Worm (Caenorhabditis elegans): ENCODE measurements around the gene glb-4.
A peak's percentile ranks its signal among the peaks of the same experiment; 100 is the strongest.
"Not testable (repeated sequence)": the region's sequence is repeated elsewhere in the genome, so short reads cannot be mapped to it uniquely, and the experiment has no call there.

glb-4 gene

ce11 chrII:11128989-11129388, 18.0 kb upstream of the glb-4 start, which contains the start of gene F40F8.3:
Gene F40F8.3 (plus strand): TSS chrII:11129289.
- TF ChIP-seq sox-4 (tag; optimal IDR thresholded peaks at IDR 0.05), result no peak

ce11 chrII:11127364-11127763, 16.4 kb upstream of the glb-4 start, which contains the start of gene F40F8.1:
Gene F40F8.1 (plus strand): TSS chrII:11127664.
- TF ChIP-seq lin-11 (tag; optimal IDR thresholded peaks at IDR 0.05) (no peak), ceh-48 (tag; optimal IDR thresholded peaks at IDR 0.05) (no peak), hlh-15 (tag; optimal IDR thresholded peaks at IDR 0.05) (no peak), mec-3 (tag; optimal IDR thresholded peaks at IDR 0.05; ENCODE audit: borderline replicate concordance) (no peak)

- TF ChIP-seq fkh-10 (GFP tag; optimal IDR thresholded peaks at IDR 0.05), result no peak
- no peak for TF ChIP-seq ceh-14 (tag; optimal IDR thresholded peaks at IDR 0.05)
- TF ChIP-seq ceh-31 (tag; optimal IDR thresholded peaks at IDR 0.05), result no peak
- no peak for TF ChIP-seq sdc-2 (tag; optimal IDR thresholded peaks at IDR 0.05)
- no peak for TF ChIP-seq pha-4 (tag; optimal IDR thresholded peaks at IDR 0.05)
- TF ChIP-seq nfya-1 (tag; optimal IDR thresholded peaks at IDR 0.05), result peak; percentile 70
- no peak for TF ChIP-seq pat-9 (tag; optimal IDR thresholded peaks at IDR 0.05)
- no peak for TF ChIP-seq npax-4 (tag; optimal IDR thresholded peaks at IDR 0.05)
- TF ChIP-seq sox-4 (tag; optimal IDR thresholded peaks at IDR 0.05), result no peak
- TF ChIP-seq pax-1 (tag; optimal IDR thresholded peaks at IDR 0.05), result no peak
- TF ChIP-seq unc-55 (GFP tag; optimal IDR thresholded peaks at IDR 0.05), result peak; percentile 19
These were observed 15.4 kb upstream of the glb-4 start, which contains the start of the genes rps-9 and lsm-1 for ce11 chrII:11126312-11127000. Gene rps-9 (minus strand): TSS chrII:11126362. Gene lsm-1 (plus strand): TSS chrII:11126950.

ce11 chrII:11125059-11125594, 14.1 kb upstream of the glb-4 start:
- TF ChIP-seq ceh-18 (tag; optimal IDR thresholded peaks at IDR 0.05) (no peak), npax-4 (tag; optimal IDR thresholded peaks at IDR 0.05) (no peak), ceh-34 (tag; optimal IDR thresholded peaks at IDR 0.05) (no peak), pha-2 (tag; optimal IDR thresholded peaks at IDR 0.05) (no peak), dmd-4 (tag; optimal IDR thresholded peaks at IDR 0.05; ENCODE audit: borderline replicate concordance) (no peak), nhr-11 (tag; optimal IDR thresholded peaks at IDR 0.05) (no peak), ceh-14 (tag; optimal IDR thresholded peaks at IDR 0.05) (no peak), pros-1 (tag; optimal IDR thresholded peaks at IDR 0.05) (no peak), C38D4.7 (GFP tag; optimal IDR thresholded peaks at IDR 0.05) (no peak), hlh-8 (tag; optimal IDR thresholded peaks at IDR 0.05) (no peak), T23F11.4 (GFP tag; optimal IDR thresholded peaks at IDR 0.05) (no peak), zip-5 (tag; optimal IDR thresholded peaks at IDR 0.05) (no peak), ceh-2 (tag; optimal IDR thresholded peaks at IDR 0.05) (no peak), hlh-30 (tag; optimal IDR thresholded peaks at IDR 0.05; ENCODE audit: insufficient read depth) (no peak), fkh-6 (tag; optimal IDR thresholded peaks at IDR 0.05) (no peak), hlh-6 (tag; optimal IDR thresholded peaks at IDR 0.05) (no peak), ahr-1 (tag; optimal IDR thresholded peaks at IDR 0.05) (no peak), Y22D7AL.16 (tag; optimal IDR thresholded peaks at IDR 0.05) (no peak), tbx-2 (tag; optimal IDR thresholded peaks at IDR 0.05) (no peak)

- TF ChIP-seq dve-1, hlh-8, lin-11 (tag; optimal IDR thresholded peaks at IDR 0.05): not testable (repeated sequence)
These were observed 10.8 kb upstream of the glb-4 start, which contains the start of gene W10C6.2 for ce11 chrII:11121800-11122199. Gene W10C6.2 (minus strand): TSS chrII:11121900.

Measured in whole organism, late embryonic.